Worm (Caenorhabditis elegans) whole organism, late embryonic: ENCODE results near the gene ubxn-4.

Source experiments
- F13H6.1 ChIP-seq: sonication (generic microtip); optimal IDR thresholded peaks from 2 replicates; lab custom pipeline; 2016; ENCODE audit warnings: missing genetic modification characterization, missing compliant biosample characterization
- K02D7.2 ChIP-seq: sonication (generic microtip); optimal IDR thresholded peaks from 2 replicates; lab custom pipeline; 2017; ENCODE audit warnings: mild to moderate bottlenecking, missing genetic modification characterization, missing compliant biosample characterization
- K09A11.1 ChIP-seq: sonication (generic microtip); optimal IDR thresholded peaks from 2 replicates; lab custom pipeline; 2017; ENCODE audit warnings: antibody characterized with exemption, mild to moderate bottlenecking, missing genetic modification characterization, missing compliant biosample characterization; ENCODE audit not compliant: insufficient read depth
- T23F11.4 ChIP-seq: fragments of 200-800 bp; sonication (Bioruptor generic); optimal IDR thresholded peaks from 2 replicates; lab custom pipeline; 2018; ENCODE audit warnings: mild to moderate bottlenecking, missing genetic modification characterization, missing compliant biosample characterization
- ahr-1 ChIP-seq: sonication (generic microtip); optimal IDR thresholded peaks from 2 replicates; lab custom pipeline; 2016; ENCODE audit warnings: missing genetic modification characterization, missing compliant biosample characterization
- ama-1 ChIP-seq: fragments of 150-350 bp; optimal IDR thresholded peaks from 2 replicates; lab custom pipeline; 2014
- ceh-14 ChIP-seq: sonication (generic microtip); optimal IDR thresholded peaks from 2 replicates; lab custom pipeline; 2016; ENCODE audit warnings: missing genotype, missing genetic modification characterization, missing compliant biosample characterization
- ceh-18 ChIP-seq: sonication (generic microtip); optimal IDR thresholded peaks from 2 replicates; lab custom pipeline; 2016; ENCODE audit warnings: missing genetic modification characterization, missing compliant biosample characterization
- ceh-19 ChIP-seq: fragments of 200-800 bp; sonication (Bioruptor generic); optimal IDR thresholded peaks from 2 replicates; lab custom pipeline; 2018; ENCODE audit warnings: mild to moderate bottlenecking, missing genetic modification characterization, missing compliant biosample characterization
- ceh-2 ChIP-seq: sonication (generic microtip); optimal IDR thresholded peaks from 2 replicates; lab custom pipeline; 2016; ENCODE audit warnings: missing genotype, missing genetic modification characterization, missing compliant biosample characterization
- ceh-24 ChIP-seq: sonication (generic microtip); optimal IDR thresholded peaks from 2 replicates; lab custom pipeline; 2016; ENCODE audit warnings: mild to moderate bottlenecking, missing genetic modification characterization, missing compliant biosample characterization
- ceh-30 ChIP-seq: fragments of 150-350 bp; optimal IDR thresholded peaks from 2 replicates; lab custom pipeline; 2014; ENCODE audit warnings: missing biosample characterization, missing genetic modification characterization
- ceh-31 ChIP-seq: sonication (generic microtip); optimal IDR thresholded peaks from 2 replicates; lab custom pipeline; 2016; ENCODE audit warnings: missing genetic modification characterization, missing compliant biosample characterization
- ceh-34 ChIP-seq: sonication (generic microtip); optimal IDR thresholded peaks from 2 replicates; lab custom pipeline; 2016; ENCODE audit warnings: mild to moderate bottlenecking, missing genetic modification characterization, missing compliant biosample characterization
- ceh-45 ChIP-seq: fragments of 200-800 bp; sonication (Bioruptor generic); IDR thresholded peaks from 2 replicates; pipeline ENCODE4 v1.3.6; 2022; ENCODE audit warnings: missing genetic modification reagents, missing genetic modification characterization, missing compliant biosample characterization
- ceh-48 ChIP-seq: sonication (generic microtip); optimal IDR thresholded peaks from 2 replicates; lab custom pipeline; 2016; ENCODE audit warnings: missing genetic modification characterization, inconsistent platforms, missing compliant biosample characterization
- ceh-6 ChIP-seq: fragments of 200-800 bp; sonication (Bioruptor generic); optimal IDR thresholded peaks from 2 replicates; lab custom pipeline; 2018; ENCODE audit warnings: mild to moderate bottlenecking, missing genetic modification characterization, missing compliant biosample characterization
- ceh-9 ChIP-seq: sonication (generic microtip); optimal IDR thresholded peaks from 2 replicates; lab custom pipeline; 2016; ENCODE audit warnings: mild to moderate bottlenecking, missing genetic modification characterization, inconsistent platforms, missing compliant biosample characterization
- che-1 ChIP-seq: sonication (generic microtip); optimal IDR thresholded peaks from 2 replicates; lab custom pipeline; 2016; ENCODE audit warnings: mild to moderate bottlenecking, missing genetic modification characterization, missing compliant biosample characterization
- dmd-4 ChIP-seq: sonication (generic microtip); optimal IDR thresholded peaks from 2 replicates; lab custom pipeline; 2016; ENCODE audit warnings: borderline replicate concordance, missing genetic modification characterization, missing compliant biosample characterization
- elt-4 ChIP-seq: sonication (generic microtip); optimal IDR thresholded peaks from 2 replicates; lab custom pipeline; 2016; ENCODE audit warnings: missing genetic modification characterization, missing compliant biosample characterization
- ets-4 ChIP-seq: sonication (generic microtip); optimal IDR thresholded peaks from 2 replicates; lab custom pipeline; 2016; ENCODE audit warnings: missing genetic modification characterization, missing compliant biosample characterization
- eyg-1 ChIP-seq: sonication (generic microtip); optimal IDR thresholded peaks from 2 replicates; lab custom pipeline; 2016; ENCODE audit warnings: missing genotype, missing genetic modification characterization, missing compliant biosample characterization
- fax-1 ChIP-seq: sonication (generic microtip); optimal IDR thresholded peaks from 2 replicates; lab custom pipeline; 2016; ENCODE audit warnings: missing genotype, missing genetic modification characterization, missing compliant biosample characterization
- fkh-10 ChIP-seq: fragments of 150-350 bp; optimal IDR thresholded peaks from 2 replicates; lab custom pipeline; 2014; ENCODE audit warnings: missing biosample characterization, missing genetic modification reagents, missing genetic modification characterization
- fkh-6 ChIP-seq: sonication (generic microtip); optimal IDR thresholded peaks from 2 replicates; lab custom pipeline; 2016; ENCODE audit warnings: missing genetic modification characterization, missing compliant biosample characterization
- hlh-13 ChIP-seq: fragments of 200-800 bp; sonication (Bioruptor generic); optimal IDR thresholded peaks from 2 replicates; lab custom pipeline; 2018; ENCODE audit warnings: mild to moderate bottlenecking, missing genetic modification characterization, missing compliant biosample characterization
- hlh-30 ChIP-seq: sonication (generic microtip); optimal IDR thresholded peaks from 2 replicates; lab custom pipeline; 2017; ENCODE audit warnings: antibody characterized with exemption, missing genetic modification characterization, missing compliant biosample characterization; ENCODE audit not compliant: insufficient read depth
- hlh-6 ChIP-seq: sonication (generic microtip); optimal IDR thresholded peaks from 2 replicates; lab custom pipeline; 2016; ENCODE audit warnings: missing genotype, missing genetic modification characterization, missing compliant biosample characterization
- madf-2 ChIP-seq: sonication (generic microtip); optimal IDR thresholded peaks from 2 replicates; lab custom pipeline; 2017; ENCODE audit warnings: missing genetic modification characterization, missing compliant biosample characterization
- mec-3 ChIP-seq: sonication (generic microtip); optimal IDR thresholded peaks from 2 replicates; lab custom pipeline; 2016; ENCODE audit warnings: borderline replicate concordance, missing genetic modification characterization, missing compliant biosample characterization
- nhr-11 ChIP-seq: fragments of 150-350 bp; optimal IDR thresholded peaks from 2 replicates; lab custom pipeline; 2014; ENCODE audit warnings: missing biosample characterization, missing genetic modification characterization
- nhr-232 ChIP-seq: sonication (generic microtip); optimal IDR thresholded peaks from 2 replicates; lab custom pipeline; 2016; ENCODE audit warnings: missing genetic modification characterization, missing compliant biosample characterization
- npax-4 ChIP-seq: sonication (generic microtip); optimal IDR thresholded peaks from 2 replicates; lab custom pipeline; 2016; ENCODE audit warnings: missing genetic modification characterization, missing compliant biosample characterization
- odd-2 ChIP-seq: sonication (generic microtip); optimal IDR thresholded peaks from 2 replicates; lab custom pipeline; 2017; ENCODE audit warnings: antibody characterized with exemption, mild to moderate bottlenecking, missing genetic modification characterization, missing compliant biosample characterization
- pag-3 ChIP-seq: sonication (generic microtip); optimal IDR thresholded peaks from 2 replicates; lab custom pipeline; 2016; ENCODE audit warnings: missing compliant biosample characterization, missing genetic modification characterization, borderline replicate concordance
- pat-9 ChIP-seq: fragments of 200-800 bp; sonication (Bioruptor generic); optimal IDR thresholded peaks from 2 replicates; lab custom pipeline; 2018; ENCODE audit warnings: mild to moderate bottlenecking, missing genetic modification characterization, moderate library complexity, missing compliant biosample characterization
- pqm-1 ChIP-seq: sonication (generic microtip); optimal IDR thresholded peaks from 2 replicates; lab custom pipeline; 2016; ENCODE audit warnings: missing genetic modification characterization, missing compliant biosample characterization
- pros-1 ChIP-seq: fragments of 150-350 bp; optimal IDR thresholded peaks from 2 replicates; lab custom pipeline; 2014; ENCODE audit warnings: missing biosample characterization, missing genetic modification reagents, missing genetic modification characterization
- sox-2 ChIP-seq: fragments of 200-800 bp; sonication (Bioruptor generic); IDR thresholded peaks from 2 replicates; pipeline ENCODE4 v1.3.6; 2022; ENCODE audit warnings: missing genetic modification reagents, missing genetic modification characterization, missing compliant biosample characterization
- syd-9 ChIP-seq: sonication (generic microtip); optimal IDR thresholded peaks from 2 replicates; lab custom pipeline; 2016; ENCODE audit warnings: mild to moderate bottlenecking, missing genetic modification characterization, moderate library complexity, missing compliant biosample characterization
- tbx-2 ChIP-seq: sonication (generic microtip); optimal IDR thresholded peaks from 2 replicates; lab custom pipeline; 2016; ENCODE audit warnings: missing genetic modification characterization, missing compliant biosample characterization
- tbx-7 ChIP-seq: sonication (generic microtip); optimal IDR thresholded peaks from 2 replicates; lab custom pipeline; 2016; ENCODE audit warnings: missing genotype, missing genetic modification characterization, missing compliant biosample characterization
- unc-3 ChIP-seq, 2 experiments: fragments of 200-800 bp in 1 of 2; sonication (Bioruptor generic) in 1 of 2; sonication (generic microtip) in 1 of 2; conservative IDR thresholded peaks in 1 of 2; optimal IDR thresholded peaks in 1 of 2; 2 replicates each; pipeline versions ENCODE4 v1.3.6 to Lab custom; 2016 to 2022; ENCODE audit warnings: missing compliant biosample characterization in 2 of 2, missing genetic modification characterization in 2 of 2, missing genetic modification reagents in 1 of 2
- unc-42 ChIP-seq: sonication (generic microtip); optimal IDR thresholded peaks from 2 replicates; lab custom pipeline; 2016; ENCODE audit warnings: missing genotype, missing genetic modification characterization, missing compliant biosample characterization
- unc-86 ChIP-seq: sonication (generic microtip); optimal IDR thresholded peaks from 2 replicates; lab custom pipeline; 2016; ENCODE audit warnings: missing genetic modification characterization, missing compliant biosample characterization
- zip-5 ChIP-seq: sonication (generic microtip); optimal IDR thresholded peaks from 2 replicates; lab custom pipeline; 2016; ENCODE audit warnings: missing genetic modification characterization, missing compliant biosample characterization
- ztf-16 ChIP-seq: sonication (generic microtip); optimal IDR thresholded peaks from 2 replicates; lab custom pipeline; 2017; ENCODE audit warnings: missing genetic modification characterization, missing compliant biosample characterization

The ubxn-4 gene

ce11 chrIII:8416871-8417191 lies 11.5 kb upstream of the ubxn-4 start:
- TF ChIP-seq hlh-30 (tag; lab: Kevin White, UChicago): no peak
- no peak for TF ChIP-seq hlh-6 (tag; lab: Kevin White, UChicago)
- TF ChIP-seq ceh-45 (GFP tag; lab: Robert Waterston, UW): no peak
- no peak for TF ChIP-seq ahr-1 (tag; lab: Kevin White, UChicago)
- TF ChIP-seq K09A11.1: no peak
- TF ChIP-seq F13H6.1: no peak
- TF ChIP-seq unc-42 (tag; lab: Kevin White, UChicago): peak; percentile 99
- TF ChIP-seq pat-9 (tag; lab: Kevin White, UChicago): no peak
- peak; percentile 67 for TF ChIP-seq ceh-31 (tag; lab: Kevin White, UChicago)
- TF ChIP-seq fax-1: no peak
- no peak for TF ChIP-seq ceh-24 (tag; lab: Kevin White, UChicago)
- no peak for TF ChIP-seq tbx-2 (tag; lab: Kevin White, UChicago)
- TF ChIP-seq odd-2 (tag; lab: Kevin White, UChicago): no peak
- no peak for TF ChIP-seq che-1 (tag; lab: Kevin White, UChicago)
- TF ChIP-seq ceh-34: no peak
- no peak for TF ChIP-seq dmd-4

- TF ChIP-seq pros-1 (no peak), dmd-4 (no peak), ztf-16 (tag; lab: Kevin White, UChicago) (no peak)
Measured at ce11 chrIII:8413501-8413900, 8.1 kb upstream of the ubxn-4 start.

ce11 chrIII:8411976-8412375 lies 6.6 kb upstream of the ubxn-4 start:
- no peak for TF ChIP-seq nhr-232
- no peak for TF ChIP-seq mec-3 (tag; lab: Kevin White, UChicago)
- no peak for TF ChIP-seq ceh-14 (tag; lab: Kevin White, UChicago)
- peak; percentile 13 for TF ChIP-seq ceh-2
- TF ChIP-seq nhr-11 (tag; lab: Kevin White, UChicago): no peak
- no peak for TF ChIP-seq odd-2 (tag; lab: Kevin White, UChicago)
- TF ChIP-seq F13H6.1: no peak
- TF ChIP-seq che-1 (tag; lab: Kevin White, UChicago): no peak
- TF ChIP-seq T23F11.4 (GFP tag; lab: Kevin White, UChicago): no peak
- TF ChIP-seq ceh-30 (tag; lab: Kevin White, UChicago): no peak
- no peak for TF ChIP-seq ahr-1 (tag; lab: Kevin White, UChicago)
- no peak for TF ChIP-seq zip-5 (tag; lab: Kevin White, UChicago)
- no peak for TF ChIP-seq npax-4
- TF ChIP-seq ceh-31 (tag; lab: Kevin White, UChicago): peak; percentile 75
- TF ChIP-seq ceh-48 (tag; lab: Kevin White, UChicago): no peak
- TF ChIP-seq hlh-13 (GFP tag; lab: Kevin White, UChicago): no peak
- peak; percentile 46 for TF ChIP-seq unc-42 (tag; lab: Kevin White, UChicago)
- TF ChIP-seq tbx-7 (tag; lab: Kevin White, UChicago): no peak
- TF ChIP-seq elt-4 (tag; lab: Kevin White, UChicago): no peak
- no peak for TF ChIP-seq hlh-6 (tag; lab: Kevin White, UChicago)
- TF ChIP-seq fkh-10: no peak
- no peak for TF ChIP-seq ceh-19 (GFP tag; lab: Kevin White, UChicago)
- no peak for TF ChIP-seq unc-86 (tag; lab: Kevin White, UChicago)
- no peak for TF ChIP-seq ceh-18 (tag; lab: Kevin White, UChicago)
- no peak for TF ChIP-seq pat-9 (tag; lab: Kevin White, UChicago)
- TF ChIP-seq sox-2: no peak
- TF ChIP-seq ceh-9 (tag; lab: Kevin White, UChicago): no peak
- TF ChIP-seq ztf-16 (tag; lab: Kevin White, UChicago): no peak
- peak; percentile 13 for TF ChIP-seq ets-4
- peak; percentile 23 for TF ChIP-seq dmd-4
- TF ChIP-seq syd-9 (tag; lab: Kevin White, UChicago): no peak
- TF ChIP-seq ama-1 (lab: Kevin White, UChicago): no peak
- no peak for TF ChIP-seq eyg-1
- no peak for TF ChIP-seq hlh-30 (tag; lab: Kevin White, UChicago)
- TF ChIP-seq pag-3: no peak
- TF ChIP-seq ceh-6 (GFP tag; lab: Kevin White, UChicago): no peak
- TF ChIP-seq fkh-6: no peak
- no peak for TF ChIP-seq K02D7.2 (tag; lab: Kevin White, UChicago)
- TF ChIP-seq pqm-1 (tag; lab: Kevin White, UChicago): no peak
- no peak for TF ChIP-seq unc-3 (GFP tag; conservative IDR thresholded peaks at IDR 0.05; lab: Robert Waterston, UW)
- peak; percentile 44 for TF ChIP-seq unc-3 (tag; optimal IDR thresholded peaks at IDR 0.05; lab: Kevin White, UChicago)
- TF ChIP-seq madf-2 (tag; lab: Kevin White, UChicago): no peak
- TF ChIP-seq K09A11.1: no peak
